Worm (Caenorhabditis elegans) whole organism, L4 larva: ENCODE results near the gene Y77E11A.12.
A peak's percentile ranks its signal among the peaks of the same experiment; 100 is the strongest.

Source experiments
- D1046.2 ChIP-seq: fragments of 200-800 bp; sonication (Bioruptor generic); IDR thresholded peaks from 2 replicates; pipeline ENCODE4 v1.3.6; 2022; ENCODE audit warnings: missing genetic modification characterization, missing compliant biosample characterization
- F10B5.3 ChIP-seq: sonication (generic microtip); optimal IDR thresholded peaks from 2 replicates; lab custom pipeline; 2016; ENCODE audit warnings: mild to moderate bottlenecking, missing genetic modification characterization, missing compliant biosample characterization
- F44E2.7 ChIP-seq: fragments of 200-800 bp; sonication (Bioruptor generic); IDR thresholded peaks from 2 replicates; pipeline ENCODE4 v2.1.2; 2022; ENCODE audit warnings: missing genetic modification characterization, missing compliant biosample characterization
- R02D3.7 ChIP-seq: fragments of 150-350 bp; sonication (generic microtip); optimal IDR thresholded peaks from 3 replicates; lab custom pipeline; 2014; ENCODE audit warnings: missing biosample characterization, missing genetic modification characterization
- Y5F2A.4 ChIP-seq: fragments of 200-800 bp; sonication (Bioruptor generic); optimal IDR thresholded peaks from 2 replicates; lab custom pipeline; 2018; ENCODE audit warnings: mild to moderate bottlenecking, missing genetic modification characterization, missing compliant biosample characterization
- ZK337.2 ChIP-seq: fragments of 200-800 bp; sonication (Bioruptor generic); IDR thresholded peaks from 2 replicates; pipeline ENCODE4 v1.3.6; 2022; ENCODE audit warnings: missing genetic modification reagents, missing genetic modification characterization, missing compliant biosample characterization
- aha-1 ChIP-seq: fragments of 150-350 bp; peaks from one replicate; lab custom pipeline; 2014; ENCODE audit warnings: missing biosample characterization, missing genetic modification characterization
- aly-2 ChIP-seq: sonication (generic microtip); optimal IDR thresholded peaks from 2 replicates; lab custom pipeline; 2018; ENCODE audit warnings: missing biosample characterization, missing genetic modification characterization
- arid-1 ChIP-seq: fragments of 200-800 bp; sonication (Bioruptor generic); conservative IDR thresholded peaks from 2 replicates; pipeline ENCODE4 v1.3.6; 2022; ENCODE audit warnings: missing genetic modification reagents, missing genetic modification characterization, missing compliant biosample characterization
- ceh-20 ChIP-seq: fragments of 200-800 bp; sonication (Bioruptor generic); IDR thresholded peaks from 2 replicates; pipeline ENCODE4 v1.3.6; 2022; ENCODE audit warnings: missing genetic modification reagents, missing genetic modification characterization, missing compliant biosample characterization
- daf-8 ChIP-seq: fragments of 200-800 bp; sonication (Bioruptor generic); IDR thresholded peaks from 2 replicates; pipeline ENCODE4 v1.3.6; 2022; ENCODE audit warnings: missing genetic modification characterization, missing compliant biosample characterization
- dmd-6 ChIP-seq: fragments of 200-800 bp; sonication (Bioruptor generic); IDR thresholded peaks from 2 replicates; pipeline ENCODE4 v1.3.6; 2022; ENCODE audit warnings: missing genetic modification reagents, missing genetic modification characterization, missing compliant biosample characterization
- dmd-8 ChIP-seq: fragments of 200-800 bp; sonication (Bioruptor generic); IDR thresholded peaks from 2 replicates; pipeline ENCODE4 v1.3.6; 2022; ENCODE audit warnings: missing genetic modification characterization, missing compliant biosample characterization
- dmd-9 ChIP-seq: fragments of 200-800 bp; sonication (Bioruptor generic); IDR thresholded peaks from 2 replicates; pipeline ENCODE4 v1.3.6; 2022; ENCODE audit warnings: missing genetic modification reagents, missing genetic modification characterization, missing compliant biosample characterization
- dve-1 ChIP-seq: sonication (generic microtip); optimal IDR thresholded peaks from 2 replicates; lab custom pipeline; 2017; ENCODE audit warnings: antibody characterized with exemption, mild to moderate bottlenecking, missing genetic modification characterization, missing compliant biosample characterization; ENCODE audit not compliant: insufficient read depth
- egl-27 ChIP-seq: sonication (generic microtip); optimal IDR thresholded peaks from 3 replicates; lab custom pipeline; 2017; ENCODE audit warnings: missing biosample characterization, missing genetic modification reagents, missing genetic modification characterization
- fkh-10 ChIP-seq: fragments of 150-350 bp; optimal IDR thresholded peaks from 2 replicates; lab custom pipeline; 2014; ENCODE audit warnings: missing biosample characterization, missing genetic modification reagents, missing genetic modification characterization
- gei-8 ChIP-seq: fragments of 200-800 bp; sonication (Bioruptor generic); optimal IDR thresholded peaks from 2 replicates; lab custom pipeline; 2018; ENCODE audit warnings: mild to moderate bottlenecking, missing genetic modification characterization, missing compliant biosample characterization
- hlh-11 ChIP-seq: fragments of 200-800 bp; sonication (Bioruptor generic); optimal IDR thresholded peaks from 2 replicates; lab custom pipeline; 2018; ENCODE audit warnings: mild to moderate bottlenecking, missing genetic modification characterization, missing compliant biosample characterization
- lin-13 ChIP-seq: fragments of 150-350 bp; optimal IDR thresholded peaks from 2 replicates; lab custom pipeline; 2014; ENCODE audit warnings: missing biosample characterization, missing genetic modification reagents, missing genetic modification characterization
- lin-15B ChIP-seq: fragments of 150-350 bp; sonication (generic microtip); optimal IDR thresholded peaks from 3 replicates; lab custom pipeline; 2014; ENCODE audit warnings: missing biosample characterization, missing genetic modification characterization
- lin-38 ChIP-seq: fragments of 200-800 bp; sonication (Bioruptor generic); IDR thresholded peaks from 2 replicates; pipeline ENCODE4 v1.3.6; 2022; ENCODE audit warnings: missing genetic modification reagents, missing genetic modification characterization, missing compliant biosample characterization
- lin-39 ChIP-seq: fragments of 150-350 bp; optimal IDR thresholded peaks from 2 replicates; lab custom pipeline; 2014; ENCODE audit warnings: missing biosample characterization, missing genetic modification reagents, missing genetic modification characterization
- lsy-2 ChIP-seq, 2 experiments: fragments of 150-350 bp in 1 of 2; sonication (generic microtip) in 1 of 2; optimal IDR thresholded peaks; 2 replicates each; lab custom pipeline; 2014 to 2017; ENCODE audit warnings: missing biosample characterization in 2 of 2, missing genetic modification characterization in 2 of 2
- madf-9 ChIP-seq: fragments of 200-800 bp; sonication (Bioruptor generic); conservative IDR thresholded peaks from 2 replicates; pipeline ENCODE4 v1.3.6; 2022; ENCODE audit warnings: missing genetic modification reagents, missing genetic modification characterization, missing compliant biosample characterization
- mdl-1 ChIP-seq, 2 experiments: fragments of 150-350 bp in 1 of 2; sonication (generic microtip) in 1 of 2; optimal IDR thresholded peaks; 2 replicates each; lab custom pipeline; 2014 to 2017; ENCODE audit warnings: missing biosample characterization in 2 of 2, missing genetic modification characterization in 2 of 2
- mdt-29 ChIP-seq: fragments of 200-800 bp; sonication (Bioruptor generic); IDR thresholded peaks from 2 replicates; pipeline ENCODE4 v1.3.6; 2022; ENCODE audit warnings: missing genetic modification reagents, missing genetic modification characterization, missing compliant biosample characterization
- mep-1 ChIP-seq: fragments of 150-350 bp; sonication (generic microtip); optimal IDR thresholded peaks from 3 replicates; lab custom pipeline; 2014; ENCODE audit warnings: missing biosample characterization, missing genetic modification characterization
- mes-2 ChIP-seq: sonication (generic microtip); optimal IDR thresholded peaks from 2 replicates; lab custom pipeline; 2016; ENCODE audit warnings: missing genotype, mild to moderate bottlenecking, missing genetic modification characterization, missing compliant biosample characterization; ENCODE audit not compliant: poor library complexity, severe bottlenecking
- mxl-2 ChIP-seq: fragments of 200-800 bp; sonication (Bioruptor generic); conservative IDR thresholded peaks from 2 replicates; pipeline ENCODE4 v1.3.6; 2022; ENCODE audit warnings: missing genetic modification reagents, missing genetic modification characterization, missing compliant biosample characterization
- nhr-10 ChIP-seq: fragments of 150-350 bp; optimal IDR thresholded peaks from 2 replicates; lab custom pipeline; 2014; ENCODE audit warnings: missing biosample characterization, missing genetic modification characterization
- nhr-102 ChIP-seq: sonication (generic microtip); optimal IDR thresholded peaks from 2 replicates; lab custom pipeline; 2016; ENCODE audit warnings: mild to moderate bottlenecking, missing genetic modification characterization, moderate library complexity, missing compliant biosample characterization
- nhr-11 ChIP-seq: fragments of 150-350 bp; optimal IDR thresholded peaks from 2 replicates; lab custom pipeline; 2014; ENCODE audit warnings: missing biosample characterization, missing genetic modification characterization
- nhr-111 ChIP-seq: fragments of 200-800 bp; sonication (Bioruptor generic); optimal IDR thresholded peaks from 2 replicates; lab custom pipeline; 2018; ENCODE audit warnings: mild to moderate bottlenecking, missing genetic modification characterization, missing compliant biosample characterization
- nhr-25 ChIP-seq: sonication (generic microtip); optimal IDR thresholded peaks from 2 replicates; lab custom pipeline; 2017; ENCODE audit warnings: missing genetic modification characterization, mild to moderate bottlenecking, missing compliant biosample characterization, antibody characterized with exemption, moderate library complexity, borderline replicate concordance; ENCODE audit not compliant: insufficient read depth
- nhr-28 ChIP-seq: fragments of 150-350 bp; optimal IDR thresholded peaks from 2 replicates; lab custom pipeline; 2014; ENCODE audit warnings: missing biosample characterization, missing genetic modification characterization
- nhr-41 ChIP-seq: fragments of 200-800 bp; sonication (Bioruptor generic); IDR thresholded peaks from 2 replicates; pipeline ENCODE4 v1.3.6; 2022; ENCODE audit warnings: missing genetic modification reagents, missing genetic modification characterization, missing compliant biosample characterization
- nhr-42 ChIP-seq: fragments of 200-800 bp; sonication (Bioruptor generic); IDR thresholded peaks from 2 replicates; pipeline ENCODE4 v1.3.6; 2022; ENCODE audit warnings: missing genetic modification characterization, missing compliant biosample characterization
- nhr-77 ChIP-seq: fragments of 150-350 bp; optimal IDR thresholded peaks from 2 replicates; lab custom pipeline; 2014; ENCODE audit warnings: missing biosample characterization, missing genetic modification characterization
- pqm-1 ChIP-seq: sonication (generic microtip); optimal IDR thresholded peaks from 2 replicates; lab custom pipeline; 2017; ENCODE audit warnings: missing biosample characterization, missing genetic modification characterization
- rbr-2 ChIP-seq: sonication (generic microtip); optimal IDR thresholded peaks from 2 replicates; lab custom pipeline; 2016; ENCODE audit warnings: missing genotype, missing genetic modification characterization, missing compliant biosample characterization
- sdz-12 ChIP-seq: fragments of 200-800 bp; sonication (Bioruptor generic); optimal IDR thresholded peaks from 2 replicates; lab custom pipeline; 2018; ENCODE audit warnings: mild to moderate bottlenecking, missing genetic modification characterization, missing compliant biosample characterization
- skn-1 ChIP-seq: fragments of 150-350 bp; optimal IDR thresholded peaks from 2 replicates; lab custom pipeline; 2014; ENCODE audit warnings: missing biosample characterization, missing genetic modification characterization
- snpc-1.2 ChIP-seq: fragments of 200-800 bp; sonication (Bioruptor generic); IDR thresholded peaks from 2 replicates; pipeline ENCODE4 v1.3.6; 2022; ENCODE audit warnings: missing genetic modification reagents, missing genetic modification characterization, missing compliant biosample characterization
- unc-130 ChIP-seq: sonication (generic microtip); optimal IDR thresholded peaks from 2 replicates; lab custom pipeline; 2016; ENCODE audit warnings: missing genetic modification reagents, missing genetic modification characterization, missing compliant biosample characterization
- unc-39 ChIP-seq: sonication (generic microtip); optimal IDR thresholded peaks from 2 replicates; lab custom pipeline; 2017; ENCODE audit warnings: missing biosample characterization, missing genetic modification characterization
- unc-62 ChIP-seq, 3 experiments: fragments of 150-350 bp in 1 of 3; sonication (generic microtip); optimal IDR thresholded peaks in 2 of 3; peaks in 1 of 3; 1 replicate in 1 of 3; 2 replicates in 2 of 3; lab custom pipeline; 2014 to 2017; ENCODE audit warnings: missing biosample characterization in 3 of 3, missing genetic modification characterization in 3 of 3, missing genetic modification reagents in 3 of 3, missing genotype in 1 of 3
- zag-1 ChIP-seq: fragments of 150-350 bp; optimal IDR thresholded peaks from 2 replicates; lab custom pipeline; 2014; ENCODE audit warnings: missing biosample characterization, missing genetic modification characterization
- zfp-2 ChIP-seq: sonication (generic microtip); optimal IDR thresholded peaks from 2 replicates; lab custom pipeline; 2016; ENCODE audit warnings: mild to moderate bottlenecking, missing genetic modification characterization, missing compliant biosample characterization
- zip-11 ChIP-seq: fragments of 200-800 bp; sonication (Bioruptor generic); IDR thresholded peaks from 2 replicates; pipeline ENCODE4 v1.3.6; 2022; ENCODE audit warnings: missing genetic modification characterization, missing compliant biosample characterization
- zip-2 ChIP-seq: fragments of 150-350 bp; optimal IDR thresholded peaks from 2 replicates; lab custom pipeline; 2014; ENCODE audit warnings: missing biosample characterization, missing genetic modification characterization
- ztf-11 ChIP-seq: fragments of 150-350 bp; optimal IDR thresholded peaks from 2 replicates; lab custom pipeline; 2014; ENCODE audit warnings: missing biosample characterization, missing genetic modification characterization

Gene Y77E11A.12

DNA sequence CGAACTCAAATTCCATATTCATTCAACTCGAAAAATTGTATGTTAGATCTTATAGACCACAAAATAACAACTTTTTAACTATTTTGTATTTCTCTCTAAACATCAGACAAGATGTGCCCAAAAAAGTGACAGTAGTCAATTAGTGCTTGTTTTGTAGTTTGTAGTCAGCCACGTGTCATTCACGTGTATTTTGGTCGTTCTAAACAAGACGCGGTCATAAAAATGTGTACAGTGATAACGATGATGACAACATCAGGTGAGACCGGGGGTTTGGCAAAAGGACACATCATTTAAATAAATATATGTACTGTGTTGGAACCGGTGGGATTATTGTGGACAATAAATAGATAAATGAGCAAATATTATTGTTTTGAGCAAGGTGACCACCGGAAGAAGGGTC is 20.7 kb downstream of the Y77E11A.12 start:
- TF ChIP-seq zip-2 (tag; lab: Kevin White, UChicago) (no peak), skn-1 (no peak), rbr-2 (peak; percentile 33), snpc-1.2 (GFP tag; lab: Robert Waterston, UW) (no peak), lin-38 (peak; percentile 31; the same call in 1 of the 2 replicates), gei-8 (GFP tag; lab: Kevin White, UChicago) (no peak), pqm-1 (tag; lab: Kevin White, UChicago) (peak; percentile 17), fkh-10 (GFP tag; lab: Kevin White, UChicago) (no peak), mdt-29 (GFP tag; lab: Robert Waterston, UW) (no peak), dmd-9 (GFP tag; lab: Robert Waterston, UW) (no peak), nhr-11 (tag; lab: Kevin White, UChicago) (no peak), mes-2 (tag; lab: Kevin White, UChicago) (peak; percentile 60), nhr-10 (tag; lab: Kevin White, UChicago) (no peak), aly-2 (tag; lab: Kevin White, UChicago) (no peak), dve-1 (peak; percentile 92), unc-62 (GFP tag; optimal IDR thresholded peaks at IDR 0.05 in 1 of 2; lab: Kevin White, UChicago) (peak in 1 of 2 experiments; percentile 99), unc-62 (tag; optimal IDR thresholded peaks at IDR 0.05; lab: Kevin White, UChicago) (no peak), zip-11 (no peak), madf-9 (no peak), mdl-1 (tag; optimal IDR thresholded peaks at IDR 0.05; lab: Kevin White, UChicago) (peak in 1 of 2 experiments; percentile 74), mxl-2 (GFP tag; lab: Robert Waterston, UW) (peak; percentile 97), dmd-6 (GFP tag; lab: Robert Waterston, UW) (peak; percentile 95), nhr-42 (GFP tag; lab: Robert Waterston, UW) (no peak), R02D3.7 (tag; lab: Kevin White, UChicago) (no peak), nhr-41 (GFP tag; lab: Robert Waterston, UW) (no peak), F44E2.7 (GFP tag; lab: Robert Waterston, UW) (no peak), aha-1 (tag; lab: Kevin White, UChicago) (no peak), nhr-28 (tag; lab: Kevin White, UChicago) (peak; percentile 98), ztf-11 (no peak), Y5F2A.4 (no peak), mep-1 (tag; lab: Kevin White, UChicago) (peak; percentile 56), hlh-11 (tag; lab: Kevin White, UChicago) (peak; percentile 90), egl-27 (tag; lab: Kevin White, UChicago) (no peak), unc-130 (no peak), daf-8 (no peak), F10B5.3 (tag; lab: Kevin White, UChicago) (no peak), arid-1 (GFP tag; lab: Robert Waterston, UW) (no peak), lsy-2 (tag; optimal IDR thresholded peaks at IDR 0.05; lab: Kevin White, UChicago) (peak in 1 of 2 experiments; percentile 53), lin-39 (no peak), ceh-20 (GFP tag; lab: Robert Waterston, UW) (no peak; the same call in 1 of the 2 replicates), zfp-2 (tag; lab: Kevin White, UChicago) (no peak), zag-1 (no peak), nhr-102 (tag; lab: Kevin White, UChicago) (peak; percentile 90), ZK337.2 (GFP tag; lab: Robert Waterston, UW) (no peak), nhr-25 (tag; lab: Kevin White, UChicago) (no peak), lin-15B (tag; lab: Kevin White, UChicago) (no peak), nhr-111 (GFP tag; lab: Kevin White, UChicago) (no peak), D1046.2 (GFP tag; lab: Robert Waterston, UW) (no peak), dmd-8 (GFP tag; lab: Robert Waterston, UW) (no peak), lin-13 (GFP tag; lab: Kevin White, UChicago) (no peak), sdz-12 (GFP tag; lab: Kevin White, UChicago) (no peak), nhr-77 (tag; lab: Kevin White, UChicago) (peak; percentile 29), unc-39 (tag; lab: Kevin White, UChicago) (no peak)
